Worm (Caenorhabditis elegans): ENCODE results near the gene Y69A2AR.1.
A peak's percentile ranks its signal among the peaks of the same experiment; 100 is the strongest.

Y69A2AR.1 gene

ce11 chrIV:2711122-2711669 lies 44.3 kb downstream of the Y69A2AR.1 start (continued):
- TF ChIP-seq lir-3 (tag; optimal IDR thresholded peaks at IDR 0.05), result no peak
- TF ChIP-seq spr-3 (GFP tag; optimal IDR thresholded peaks at IDR 0.05), result no peak
- no peak for TF ChIP-seq php-3 (GFP tag; IDR thresholded peaks at IDR 0.05)
- no peak for TF ChIP-seq ceh-44 (GFP tag; IDR thresholded peaks at IDR 0.05)
- TF ChIP-seq mep-1 (tag; optimal IDR thresholded peaks at IDR 0.05), result peak; percentile 61
- no peak for TF ChIP-seq set-16 (GFP tag; IDR thresholded peaks at IDR 0.05)
- no peak for TF ChIP-seq dmd-6 (GFP tag; IDR thresholded peaks at IDR 0.05)
- no peak for TF ChIP-seq unc-130 (GFP tag; optimal IDR thresholded peaks at IDR 0.05)
- peak; percentile 31 for TF ChIP-seq hlh-11 (tag; optimal IDR thresholded peaks at IDR 0.05)
- no peak for TF ChIP-seq F49E8.2 (tag; optimal IDR thresholded peaks at IDR 0.05; ENCODE audit: borderline replicate concordance)
- TF ChIP-seq ama-1 (optimal IDR thresholded peaks at IDR 0.05), result no peak
- no peak for TF ChIP-seq rbr-2 (tag; optimal IDR thresholded peaks at IDR 0.05)
- TF ChIP-seq lin-29 (GFP tag; IDR thresholded peaks at IDR 0.05), result no peak
- TF ChIP-seq dmd-9 (GFP tag; IDR thresholded peaks at IDR 0.05), result no peak
- TF ChIP-seq zip-11 (GFP tag; IDR thresholded peaks at IDR 0.05), result no peak
- no peak for TF ChIP-seq nhr-111 (GFP tag; optimal IDR thresholded peaks at IDR 0.05)
- peak; percentile 92 for TF ChIP-seq dve-1 (tag; optimal IDR thresholded peaks at IDR 0.05; ENCODE audit: insufficient read depth)
- TF ChIP-seq duxl-1 (tag; optimal IDR thresholded peaks at IDR 0.05; ENCODE audit: poor library complexity), result no peak
- TF ChIP-seq nhr-77 (tag; optimal IDR thresholded peaks at IDR 0.05), result peak; percentile 4
- 0 out of 2 replicates have a peak, but pooled peaks have one; percentile 20 for TF ChIP-seq T26A8.4 (GFP tag; IDR thresholded peaks at IDR 0.05)
- no peak for TF ChIP-seq zfp-2 (tag; optimal IDR thresholded peaks at IDR 0.05)
- TF ChIP-seq nhr-102 (tag; optimal IDR thresholded peaks at IDR 0.05), result no peak
- TF ChIP-seq lin-15B (tag; optimal IDR thresholded peaks at IDR 0.05), result no peak
- TF ChIP-seq lin-13 (GFP tag; optimal IDR thresholded peaks at IDR 0.05), result peak; percentile 77
- no peak for TF ChIP-seq nhr-76 (tag; optimal IDR thresholded peaks at IDR 0.05)
- no peak for TF ChIP-seq nhr-28 (tag; optimal IDR thresholded peaks at IDR 0.05)
- TF ChIP-seq ceh-82 (tag; optimal IDR thresholded peaks at IDR 0.05), result no peak
- peak; percentile 71 for TF ChIP-seq zip-2 (tag; optimal IDR thresholded peaks at IDR 0.05)
- TF ChIP-seq gei-8 (GFP tag; optimal IDR thresholded peaks at IDR 0.05), result no peak
- TF ChIP-seq Y5F2A.4 (GFP tag; optimal IDR thresholded peaks at IDR 0.05), result no peak
- TF ChIP-seq fos-1 (tag; optimal IDR thresholded peaks at IDR 0.05), result no peak
- no peak for TF ChIP-seq R02D3.7 (tag; optimal IDR thresholded peaks at IDR 0.05)
- no peak for TF ChIP-seq nhr-42 (GFP tag; IDR thresholded peaks at IDR 0.05)
- TF ChIP-seq aha-1 (tag), result no peak
- TF ChIP-seq daf-12 (tag; optimal IDR thresholded peaks at IDR 0.05), result no peak
- no peak for TF ChIP-seq ceh-62 (tag; optimal IDR thresholded peaks at IDR 0.05)
- no peak for TF ChIP-seq egl-43 (GFP tag; IDR thresholded peaks at IDR 0.05)
- no peak for TF ChIP-seq egl-27 (tag; optimal IDR thresholded peaks at IDR 0.05)
- TF ChIP-seq ceh-32 (tag; optimal IDR thresholded peaks at IDR 0.05; ENCODE audit: poor library complexity), result no peak
- TF ChIP-seq nhr-237 (tag; optimal IDR thresholded peaks at IDR 0.05), result no peak
- TF ChIP-seq dpl-1 (GFP tag; optimal IDR thresholded peaks at IDR 0.05), result no peak
- peak; percentile 46; the same call in 1 of the 2 replicates for TF ChIP-seq mdt-29 (GFP tag; IDR thresholded peaks at IDR 0.05)
- TF ChIP-seq lin-38 (GFP tag; IDR thresholded peaks at IDR 0.05), result peak; percentile 85
- TF ChIP-seq snpc-1.2 (GFP tag; IDR thresholded peaks at IDR 0.05), result no peak
- no peak for TF ChIP-seq skn-1 (tag; optimal IDR thresholded peaks at IDR 0.05)
- TF ChIP-seq Y105C5A.15 (GFP tag; IDR thresholded peaks at IDR 0.05), result no peak
- no peak for TF ChIP-seq ZK337.2 (GFP tag; IDR thresholded peaks at IDR 0.05)
- TF ChIP-seq snpc-4 (tag; optimal IDR thresholded peaks at IDR 0.05), result no peak
- TF ChIP-seq nhr-6 (tag; optimal IDR thresholded peaks at IDR 0.05), result no peak

Measured in whole organism, L4 larva.